Worm (Caenorhabditis elegans) whole organism, L4 larva: Measurements from ENCODE around the gene ctsa-1.2.

Experiments used
- D1046.2 ChIP-seq: fragments of 200-800 bp; sonication (Bioruptor generic); IDR thresholded peaks from 2 replicates; pipeline ENCODE4 v1.3.6; 2022; ENCODE audit warnings: missing genetic modification characterization, missing compliant biosample characterization
- F10B5.3 ChIP-seq: sonication (generic microtip); optimal IDR thresholded peaks from 2 replicates; lab custom pipeline; 2016; ENCODE audit warnings: mild to moderate bottlenecking, missing genetic modification characterization, missing compliant biosample characterization
- F26F4.8 ChIP-seq: fragments of 200-800 bp; sonication (Bioruptor generic); conservative IDR thresholded peaks from 2 replicates; pipeline ENCODE4 v1.3.6; 2022; ENCODE audit warnings: missing genetic modification characterization, missing compliant biosample characterization
- F44E2.7 ChIP-seq: fragments of 200-800 bp; sonication (Bioruptor generic); IDR thresholded peaks from 2 replicates; pipeline ENCODE4 v2.1.2; 2022; ENCODE audit warnings: missing genetic modification characterization, missing compliant biosample characterization
- F49E8.2 ChIP-seq: sonication (generic microtip); optimal IDR thresholded peaks from 2 replicates; lab custom pipeline; 2016; ENCODE audit warnings: missing compliant biosample characterization, mild to moderate bottlenecking, missing genetic modification characterization, borderline replicate concordance
- R02D3.7 ChIP-seq: fragments of 150-350 bp; sonication (generic microtip); optimal IDR thresholded peaks from 3 replicates; lab custom pipeline; 2014; ENCODE audit warnings: missing biosample characterization, missing genetic modification characterization
- T20F7.1 ChIP-seq: fragments of 200-800 bp; sonication (Bioruptor generic); optimal IDR thresholded peaks from 2 replicates; lab custom pipeline; 2018; ENCODE audit warnings: mild to moderate bottlenecking, missing genetic modification characterization, missing compliant biosample characterization
- T26A8.4 ChIP-seq: fragments of 200-800 bp; sonication (Bioruptor generic); IDR thresholded peaks from 2 replicates; pipeline ENCODE4 v1.3.6; 2022; ENCODE audit warnings: missing genetic modification characterization, missing compliant biosample characterization
- Y48G9A.11 ChIP-seq: fragments of 200-800 bp; sonication (Bioruptor generic); IDR thresholded peaks from 2 replicates; pipeline ENCODE4 v1.3.6; 2022; ENCODE audit warnings: missing genetic modification reagents, missing genetic modification characterization, missing compliant biosample characterization
- aha-1 ChIP-seq: fragments of 150-350 bp; peaks from one replicate; lab custom pipeline; 2014; ENCODE audit warnings: missing biosample characterization, missing genetic modification characterization
- arid-1 ChIP-seq: fragments of 200-800 bp; sonication (Bioruptor generic); conservative IDR thresholded peaks from 2 replicates; pipeline ENCODE4 v1.3.6; 2022; ENCODE audit warnings: missing genetic modification reagents, missing genetic modification characterization, missing compliant biosample characterization
- ceh-32 ChIP-seq: sonication (generic microtip); optimal IDR thresholded peaks from 2 replicates; lab custom pipeline; 2016; ENCODE audit warnings: mild to moderate bottlenecking, missing genetic modification characterization, missing compliant biosample characterization; ENCODE audit not compliant: poor library complexity
- ctbp-1 ChIP-seq: fragments of 200-800 bp; sonication (Bioruptor generic); IDR thresholded peaks from 2 replicates; pipeline ENCODE4 v1.3.6; 2022; ENCODE audit warnings: missing genetic modification reagents, missing genetic modification characterization, missing compliant biosample characterization
- daf-16 ChIP-seq, 3 experiments: sonication (generic microtip); optimal IDR thresholded peaks; 2 replicates each; lab custom pipeline; 2016 to 2017; ENCODE audit warnings: missing genetic modification characterization in 3 of 3, missing genetic modification reagents in 3 of 3, mild to moderate bottlenecking in 2 of 3, missing compliant biosample characterization in 2 of 3, missing biosample characterization in 1 of 3, moderate library complexity in 1 of 3
- dmd-6 ChIP-seq: fragments of 200-800 bp; sonication (Bioruptor generic); IDR thresholded peaks from 2 replicates; pipeline ENCODE4 v1.3.6; 2022; ENCODE audit warnings: missing genetic modification reagents, missing genetic modification characterization, missing compliant biosample characterization
- dmd-9 ChIP-seq: fragments of 200-800 bp; sonication (Bioruptor generic); IDR thresholded peaks from 2 replicates; pipeline ENCODE4 v1.3.6; 2022; ENCODE audit warnings: missing genetic modification reagents, missing genetic modification characterization, missing compliant biosample characterization
- dpl-1 ChIP-seq: fragments of 150-350 bp; optimal IDR thresholded peaks from 2 replicates; lab custom pipeline; 2014; ENCODE audit warnings: missing biosample characterization, missing genetic modification reagents, missing genetic modification characterization
- egl-43 ChIP-seq: fragments of 200-800 bp; sonication (Bioruptor generic); IDR thresholded peaks from 2 replicates; pipeline ENCODE4 v1.3.6; 2022; ENCODE audit warnings: missing genetic modification reagents, missing genetic modification characterization, missing compliant biosample characterization
- fkh-10 ChIP-seq: fragments of 150-350 bp; optimal IDR thresholded peaks from 2 replicates; lab custom pipeline; 2014; ENCODE audit warnings: missing biosample characterization, missing genetic modification reagents, missing genetic modification characterization
- hif-1 ChIP-seq, 2 experiments: sonication (generic microtip); optimal IDR thresholded peaks; 2 replicates each; lab custom pipeline; 2016 to 2017; ENCODE audit warnings: missing compliant biosample characterization in 2 of 2, missing genetic modification characterization in 2 of 2, missing genetic modification reagents in 2 of 2, missing genotype in 2 of 2, mild to moderate bottlenecking in 1 of 2
- hlh-11 ChIP-seq: fragments of 200-800 bp; sonication (Bioruptor generic); optimal IDR thresholded peaks from 2 replicates; lab custom pipeline; 2018; ENCODE audit warnings: mild to moderate bottlenecking, missing genetic modification characterization, missing compliant biosample characterization
- hmg-1.1 ChIP-seq: fragments of 200-800 bp; sonication (Bioruptor generic); IDR thresholded peaks from 2 replicates; pipeline ENCODE4 v1.3.6; 2022; ENCODE audit warnings: missing genetic modification reagents, missing genetic modification characterization, missing compliant biosample characterization
- lim-7 ChIP-seq: fragments of 200-800 bp; sonication (Bioruptor generic); IDR thresholded peaks from 2 replicates; pipeline ENCODE4 v1.3.6; 2022; ENCODE audit warnings: missing genetic modification characterization, missing compliant biosample characterization
- lin-1 ChIP-seq: fragments of 200-800 bp; sonication (Bioruptor generic); IDR thresholded peaks from 2 replicates; pipeline ENCODE4 v1.3.6; 2022; ENCODE audit warnings: missing genetic modification reagents, missing genetic modification characterization, missing compliant biosample characterization
- lin-15B ChIP-seq: fragments of 150-350 bp; sonication (generic microtip); optimal IDR thresholded peaks from 3 replicates; lab custom pipeline; 2014; ENCODE audit warnings: missing biosample characterization, missing genetic modification characterization
- lin-39 ChIP-seq: fragments of 150-350 bp; optimal IDR thresholded peaks from 2 replicates; lab custom pipeline; 2014; ENCODE audit warnings: missing biosample characterization, missing genetic modification reagents, missing genetic modification characterization
- lir-3 ChIP-seq: sonication (generic microtip); optimal IDR thresholded peaks from 2 replicates; lab custom pipeline; 2016; ENCODE audit warnings: mild to moderate bottlenecking, missing genetic modification characterization, missing compliant biosample characterization
- lsy-2 ChIP-seq, 2 experiments: fragments of 150-350 bp in 1 of 2; sonication (generic microtip) in 1 of 2; optimal IDR thresholded peaks; 2 replicates each; lab custom pipeline; 2014 to 2017; ENCODE audit warnings: missing biosample characterization in 2 of 2, missing genetic modification characterization in 2 of 2
- madf-9 ChIP-seq: fragments of 200-800 bp; sonication (Bioruptor generic); conservative IDR thresholded peaks from 2 replicates; pipeline ENCODE4 v1.3.6; 2022; ENCODE audit warnings: missing genetic modification reagents, missing genetic modification characterization, missing compliant biosample characterization
- mep-1 ChIP-seq: fragments of 150-350 bp; sonication (generic microtip); optimal IDR thresholded peaks from 3 replicates; lab custom pipeline; 2014; ENCODE audit warnings: missing biosample characterization, missing genetic modification characterization
- mes-2 ChIP-seq: sonication (generic microtip); optimal IDR thresholded peaks from 2 replicates; lab custom pipeline; 2016; ENCODE audit warnings: missing genotype, mild to moderate bottlenecking, missing genetic modification characterization, missing compliant biosample characterization; ENCODE audit not compliant: poor library complexity, severe bottlenecking
- mxl-3 ChIP-seq: fragments of 200-800 bp; sonication (Bioruptor generic); optimal IDR thresholded peaks from 2 replicates; lab custom pipeline; 2018; ENCODE audit warnings: mild to moderate bottlenecking, missing genetic modification characterization, missing compliant biosample characterization
- nhr-10 ChIP-seq: fragments of 150-350 bp; optimal IDR thresholded peaks from 2 replicates; lab custom pipeline; 2014; ENCODE audit warnings: missing biosample characterization, missing genetic modification characterization
- nhr-41 ChIP-seq: fragments of 200-800 bp; sonication (Bioruptor generic); IDR thresholded peaks from 2 replicates; pipeline ENCODE4 v1.3.6; 2022; ENCODE audit warnings: missing genetic modification reagents, missing genetic modification characterization, missing compliant biosample characterization
- nhr-6 ChIP-seq: fragments of 150-350 bp; optimal IDR thresholded peaks from 2 replicates; lab custom pipeline; 2014; ENCODE audit warnings: missing biosample characterization, missing genetic modification characterization
- nhr-76 ChIP-seq: fragments of 150-350 bp; optimal IDR thresholded peaks from 2 replicates; lab custom pipeline; 2014; ENCODE audit warnings: missing biosample characterization, missing genetic modification characterization
- nhr-77 ChIP-seq: fragments of 150-350 bp; optimal IDR thresholded peaks from 2 replicates; lab custom pipeline; 2014; ENCODE audit warnings: missing biosample characterization, missing genetic modification characterization
- php-3 ChIP-seq: fragments of 200-800 bp; sonication (Bioruptor generic); IDR thresholded peaks from 2 replicates; pipeline ENCODE4 v1.3.6; 2022; ENCODE audit warnings: missing genetic modification reagents, missing genetic modification characterization, missing compliant biosample characterization
- rbr-2 ChIP-seq: sonication (generic microtip); optimal IDR thresholded peaks from 2 replicates; lab custom pipeline; 2016; ENCODE audit warnings: missing genotype, missing genetic modification characterization, missing compliant biosample characterization
- set-16 ChIP-seq: fragments of 200-800 bp; sonication (Bioruptor generic); IDR thresholded peaks from 2 replicates; pipeline ENCODE4 v1.3.6; 2022; ENCODE audit warnings: missing genetic modification reagents, missing genetic modification characterization, missing compliant biosample characterization
- spr-3 ChIP-seq: fragments of 200-800 bp; sonication (Bioruptor generic); optimal IDR thresholded peaks from 2 replicates; lab custom pipeline; 2018; ENCODE audit warnings: mild to moderate bottlenecking, missing genetic modification characterization, missing compliant biosample characterization
- tra-1 ChIP-seq: fragments of 200-800 bp; sonication (Bioruptor generic); IDR thresholded peaks from 2 replicates; pipeline ENCODE4 v1.3.6; 2022; ENCODE audit warnings: missing genetic modification reagents, missing genetic modification characterization, missing compliant biosample characterization
- unc-39 ChIP-seq: sonication (generic microtip); optimal IDR thresholded peaks from 2 replicates; lab custom pipeline; 2017; ENCODE audit warnings: missing biosample characterization, missing genetic modification characterization
- vab-7 ChIP-seq: fragments of 200-800 bp; sonication (Bioruptor generic); IDR thresholded peaks from 2 replicates; pipeline ENCODE4 v1.3.6; 2022; ENCODE audit warnings: missing genetic modification reagents, missing genetic modification characterization, missing compliant biosample characterization
- zfp-2 ChIP-seq: sonication (generic microtip); optimal IDR thresholded peaks from 2 replicates; lab custom pipeline; 2016; ENCODE audit warnings: mild to moderate bottlenecking, missing genetic modification characterization, missing compliant biosample characterization
- zfp-3 ChIP-seq: fragments of 200-800 bp; sonication (Bioruptor generic); conservative IDR thresholded peaks from 2 replicates; pipeline ENCODE4 v1.3.6; 2022; ENCODE audit warnings: missing genetic modification reagents, missing genetic modification characterization, missing compliant biosample characterization
- zip-2 ChIP-seq: fragments of 150-350 bp; optimal IDR thresholded peaks from 2 replicates; lab custom pipeline; 2014; ENCODE audit warnings: missing biosample characterization, missing genetic modification characterization
- ztf-7 ChIP-seq: fragments of 150-350 bp; optimal IDR thresholded peaks from 2 replicates; lab custom pipeline; 2014; ENCODE audit warnings: missing biosample characterization, missing genetic modification characterization

The ctsa-1.2 gene

DNA sequence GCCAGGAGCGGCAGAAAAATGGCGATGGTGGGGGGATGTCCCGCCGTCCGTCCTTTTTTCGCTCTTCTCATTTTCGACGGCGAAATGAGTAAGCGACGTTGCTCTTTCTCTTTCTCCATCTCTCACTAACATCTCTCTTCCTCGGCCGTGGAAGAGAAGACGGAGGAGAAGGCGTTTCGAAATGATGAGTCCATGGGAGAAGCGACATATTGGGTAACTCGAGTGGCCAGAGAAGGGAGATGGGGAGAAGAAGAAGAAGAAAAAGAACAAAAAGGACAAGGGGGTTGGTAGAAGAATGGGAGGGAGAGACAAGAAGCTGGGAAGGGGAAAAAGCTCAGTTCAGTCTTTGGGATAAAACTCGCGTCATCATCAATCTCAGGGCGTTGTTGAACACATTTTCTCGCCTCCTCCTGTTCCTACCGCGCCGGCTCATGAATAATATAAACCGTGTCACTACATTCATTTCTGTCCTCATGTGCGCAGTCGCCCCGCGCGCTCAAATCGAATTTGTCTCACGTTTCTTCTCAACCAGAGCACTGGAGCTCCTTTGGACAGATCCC lies 12.5 kb downstream of the ctsa-1.2 start:
- TF ChIP-seq arid-1 (GFP tag; lab: Robert Waterston, UW) = no peak
- peak; percentile 38 for TF ChIP-seq mes-2 (tag; lab: Kevin White, UChicago)
- TF ChIP-seq F10B5.3 (tag; lab: Kevin White, UChicago) = no peak
- TF ChIP-seq T20F7.1 = no peak
- peak; percentile 46 for TF ChIP-seq fkh-10 (GFP tag; lab: Kevin White, UChicago)
- no peak for TF ChIP-seq zip-2 (tag; lab: Kevin White, UChicago)
- TF ChIP-seq php-3 = no peak
- TF ChIP-seq mep-1 = peak; percentile 64
- TF ChIP-seq lin-15B (tag; lab: Kevin White, UChicago) = no peak
- no peak for TF ChIP-seq dmd-9
- TF ChIP-seq hif-1 (tag; optimal IDR thresholded peaks at IDR 0.05; lab: Kevin White, UChicago) = no peak
- TF ChIP-seq nhr-41 = no peak
- no peak for TF ChIP-seq dmd-6 (GFP tag; lab: Robert Waterston, UW)
- TF ChIP-seq T26A8.4 (GFP tag; lab: Robert Waterston, UW) = no peak
- peak; percentile 59 for TF ChIP-seq set-16 (GFP tag; lab: Robert Waterston, UW)
- TF ChIP-seq zfp-2 (tag; lab: Kevin White, UChicago) = no peak
- TF ChIP-seq lir-3 (tag; lab: Kevin White, UChicago) = no peak
- peak; percentile 13 for TF ChIP-seq rbr-2 (tag; lab: Kevin White, UChicago)
- TF ChIP-seq D1046.2 (GFP tag; lab: Robert Waterston, UW) = no peak
- TF ChIP-seq dpl-1 (GFP tag; lab: Kevin White, UChicago) = no peak
- TF ChIP-seq nhr-77 (tag; lab: Kevin White, UChicago) = no peak
- no peak for TF ChIP-seq zfp-3 (GFP tag; lab: Robert Waterston, UW)
- no peak for TF ChIP-seq ztf-7 (tag; lab: Kevin White, UChicago)
- peak; percentile 8 for TF ChIP-seq hlh-11 (tag; lab: Kevin White, UChicago)
- peak; percentile 53 to 61 for TF ChIP-seq lsy-2 (tag; optimal IDR thresholded peaks at IDR 0.05; lab: Kevin White, UChicago)
- TF ChIP-seq lin-39 (tag; lab: Kevin White, UChicago) = no peak
- TF ChIP-seq ceh-32 (tag; lab: Kevin White, UChicago) = no peak
- no peak for TF ChIP-seq spr-3 (GFP tag; lab: Kevin White, UChicago)
- TF ChIP-seq nhr-6 (tag; lab: Kevin White, UChicago) = no peak
- TF ChIP-seq hmg-1.1 (GFP tag; lab: Robert Waterston, UW) = 0 out of 2 replicates have a peak, but pooled peaks have one; percentile 48
- TF ChIP-seq F44E2.7 (GFP tag; lab: Robert Waterston, UW) = no peak
- TF ChIP-seq madf-9 (GFP tag; lab: Robert Waterston, UW) = no peak
- 0 out of 2 replicates have a peak, but pooled peaks have one; percentile 12 for TF ChIP-seq ctbp-1 (GFP tag; lab: Robert Waterston, UW)
- TF ChIP-seq mxl-3 (GFP tag; lab: Kevin White, UChicago) = no peak

ce11 chrII:11753186-11753585 lies 14.0 kb downstream of the ctsa-1.2 start:
- TF ChIP-seq egl-43 = 0 out of 2 replicates have a peak, but pooled peaks have one; percentile 17
- TF ChIP-seq aha-1 (tag; lab: Kevin White, UChicago) = peak; percentile 88
- no peak for TF ChIP-seq unc-39 (tag; lab: Kevin White, UChicago)

DNA sequence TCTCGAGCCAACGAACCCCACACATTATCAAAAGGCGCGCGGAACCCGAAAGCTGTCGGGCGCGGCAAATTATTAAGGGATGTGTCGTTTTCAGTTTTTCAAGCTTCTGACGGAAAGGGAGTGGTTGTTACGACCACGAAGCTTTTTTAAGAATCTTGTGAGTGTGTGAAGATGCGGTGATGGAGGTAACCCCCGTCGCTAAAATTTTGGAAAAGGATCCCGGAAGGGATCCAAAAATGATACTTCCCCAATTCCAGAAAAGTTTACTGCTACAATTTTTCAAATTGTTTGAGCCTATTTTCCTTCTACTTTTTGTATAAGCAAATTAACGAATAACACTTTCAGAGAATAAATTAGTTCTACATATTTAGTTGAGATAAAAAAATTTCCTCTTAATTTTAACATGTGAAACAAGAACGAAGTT lies 17.5 kb downstream of the ctsa-1.2 start:
- TF ChIP-seq daf-16 (GFP tag; optimal IDR thresholded peaks at IDR 0.05; lab: Kevin White, UChicago) (no peak), daf-16 (tag; optimal IDR thresholded peaks at IDR 0.05; lab: Kevin White, UChicago) (peak; percentile 50), set-16 (GFP tag; lab: Robert Waterston, UW) (no peak), lin-1 (GFP tag; lab: Robert Waterston, UW) (peak; percentile 88), F49E8.2 (no peak), nhr-10 (tag; lab: Kevin White, UChicago) (no peak), tra-1 (0 out of 2 replicates have a peak, but pooled peaks have one; percentile 43), F26F4.8 (GFP tag; lab: Robert Waterston, UW) (no peak), zfp-3 (GFP tag; lab: Robert Waterston, UW) (peak; percentile 99), nhr-76 (tag; lab: Kevin White, UChicago) (no peak), vab-7 (GFP tag; lab: Robert Waterston, UW) (peak; percentile 60; the same call in 1 of the 2 replicates), R02D3.7 (tag; lab: Kevin White, UChicago) (no peak), lim-7 (GFP tag; lab: Robert Waterston, UW) (peak; percentile 89), egl-43 (peak; percentile 84), lir-3 (tag; lab: Kevin White, UChicago) (no peak), mep-1 (peak; percentile 93), Y48G9A.11 (GFP tag; lab: Robert Waterston, UW) (peak; percentile 75)
